Fruit fly (Drosophila melanogaster): Measurements from ENCODE around the gene CG11786.

Gene CG11786

DNA sequence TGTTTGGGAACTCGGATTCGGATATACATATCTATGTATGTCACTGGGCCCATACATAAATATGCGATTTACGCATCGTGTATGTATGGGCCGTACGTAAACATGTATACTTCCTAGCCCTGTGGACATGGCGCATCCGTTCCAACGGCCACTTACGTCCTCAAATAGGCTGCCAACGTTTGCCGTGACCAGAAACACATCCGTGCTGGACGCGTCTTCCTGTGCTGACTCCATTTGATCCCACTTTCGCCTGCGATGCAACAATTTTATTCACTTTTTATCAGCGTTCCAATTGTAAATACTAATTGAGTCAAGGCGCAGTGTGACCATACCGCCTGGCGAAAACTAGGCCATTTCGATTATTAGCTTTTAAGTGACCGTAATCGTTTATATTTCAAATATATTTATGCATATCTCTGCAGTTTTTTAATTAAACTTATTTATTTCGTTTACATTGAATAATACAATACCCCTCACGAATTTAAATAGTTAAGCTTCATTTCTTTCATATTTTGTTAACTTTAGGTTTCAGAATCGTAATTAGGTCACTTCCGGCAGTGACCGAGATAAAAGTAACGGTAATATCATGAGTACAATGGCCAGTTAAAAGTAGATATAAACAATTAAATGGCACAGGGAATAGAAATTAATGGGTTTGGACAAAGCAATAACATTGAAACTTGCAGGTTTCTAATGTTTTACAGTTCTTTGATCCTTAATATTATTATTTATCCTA is 1.1 kb upstream of the CG11786 start, which contains the start of gene 5PtaseI (continued):
- TF ChIP-seq CG16863 (GFP tag; optimal IDR thresholded peaks at IDR 0.05) (no peak), CG3847 (GFP tag; IDR thresholded peaks at IDR 0.05) (no peak), CG1024 (GFP tag; IDR thresholded peaks at IDR 0.05) (no peak), Rx (GFP tag; IDR thresholded peaks at IDR 0.05) (no peak), tll (GFP tag; optimal IDR thresholded peaks at IDR 0.05) (no peak), chinmo (GFP tag; IDR thresholded peaks at IDR 0.05; ENCODE audit: partially characterized antibody) (0 out of 4 replicates have a peak, but pooled peaks have one; percentile 66), unpg (GFP tag; optimal IDR thresholded peaks at IDR 0.05) (no peak), Hr51 (GFP tag; optimal IDR thresholded peaks at IDR 0.05) (no peak), salm (tag; optimal IDR thresholded peaks at IDR 0.05) (no peak), ERR (GFP tag; optimal IDR thresholded peaks at IDR 0.05) (no peak), ab (GFP tag; optimal IDR thresholded peaks at IDR 0.05) (no peak), CG8089 (GFP tag; optimal IDR thresholded peaks at IDR 0.05) (no peak), sim (GFP tag; IDR thresholded peaks at IDR 0.05) (no peak), CG7271 (tag; optimal IDR thresholded peaks at IDR 0.05) (no peak), tup (GFP tag; optimal IDR thresholded peaks at IDR 0.05) (no peak), CG7372 (GFP tag; IDR thresholded peaks at IDR 0.05) (no peak), chif (GFP tag; optimal IDR thresholded peaks at IDR 0.05) (no peak), CG9727 (GFP tag; optimal IDR thresholded peaks at IDR 0.05) (no peak), CG11695 (GFP tag; IDR thresholded peaks at IDR 0.05) (no peak), zfh1 (GFP tag; IDR thresholded peaks at IDR 0.05) (no peak), chm (GFP tag; IDR thresholded peaks at IDR 0.05) (no peak), CG31365 (tag; optimal IDR thresholded peaks at IDR 0.05) (no peak), bab2 (GFP tag; optimal IDR thresholded peaks at IDR 0.05) (no peak), wdn (GFP tag; IDR thresholded peaks at IDR 0.05) (no peak), vfl (GFP tag; optimal IDR thresholded peaks at IDR 0.05) (no peak), BtbVII (GFP tag; optimal IDR thresholded peaks at IDR 0.05) (no peak), cwo (GFP tag; optimal IDR thresholded peaks at IDR 0.05) (no peak), Hr39 (optimal IDR thresholded peaks at IDR 0.05) (no peak), Lhr (GFP tag; optimal IDR thresholded peaks at IDR 0.05) (no peak), BEAF-32 (GFP tag; optimal IDR thresholded peaks at IDR 0.05) (peak; percentile 34), Atf6 (GFP tag; IDR thresholded peaks at IDR 0.05) (no peak), CG9437 (GFP tag; optimal IDR thresholded peaks at IDR 0.05) (peak; percentile 37), D19A (tag; optimal IDR thresholded peaks at IDR 0.05) (no peak), TFAM (GFP tag; optimal IDR thresholded peaks at IDR 0.05) (no peak), CG16815 (GFP tag; optimal IDR thresholded peaks at IDR 0.05) (no peak), E2f2 (GFP tag; IDR thresholded peaks at IDR 0.05) (peak; percentile 73), CTCF (GFP tag; optimal IDR thresholded peaks at IDR 0.05) (no peak), disco-r (GFP tag; optimal IDR thresholded peaks at IDR 0.05) (no peak), Kr (GFP tag; optimal IDR thresholded peaks at IDR 0.05) (no peak), Nf-YB (GFP tag; optimal IDR thresholded peaks at IDR 0.05) (no peak), CG3163 (GFP tag; optimal IDR thresholded peaks at IDR 0.05) (no peak), Dref (GFP tag; IDR thresholded peaks at IDR 0.05) (peak; percentile 32; the same call in 1 of the 2 replicates), CG13296 (GFP tag; optimal IDR thresholded peaks at IDR 0.05) (no peak), Fer2 (tag; optimal IDR thresholded peaks at IDR 0.05) (no peak), CG4328 (GFP tag; optimal IDR thresholded peaks at IDR 0.05) (no peak), CG8478 (optimal IDR thresholded peaks at IDR 0.05) (no peak), sisA (GFP tag; IDR thresholded peaks at IDR 0.05) (no peak), CG30020 (tag; optimal IDR thresholded peaks at IDR 0.05) (peak; percentile 23), otp (GFP tag; IDR thresholded peaks at IDR 0.05) (no peak), MTF-1 (GFP tag; optimal IDR thresholded peaks at IDR 0.05; ENCODE audit: borderline replicate concordance) (no peak), CG12391 (tag; optimal IDR thresholded peaks at IDR 0.05) (no peak)

Measured in whole organism, embryonic.